Fruit fly (Drosophila melanogaster) whole organism: Measurements from ENCODE around the gene Ocrl.

Experiments
- CG8478 ChIP-seq: fragments of >200 bp; optimal IDR thresholded peaks from 2 replicates; lab custom pipeline; 2018; ENCODE audit warnings: inconsistent platforms
- Dll ChIP-seq: fragments of >200 bp; optimal IDR thresholded peaks from 2 replicates; lab custom pipeline; 2017
- EcR ChIP-seq, 2 experiments: fragments of >200 bp; optimal IDR thresholded peaks; 2 replicates each; lab custom pipeline; 2017; ENCODE audit warnings: missing biosample characterization in 2 of 2, missing genetic modification characterization in 2 of 2, missing genetic modification reagents in 2 of 2
- pan ChIP-seq: fragments of >200 bp; optimal IDR thresholded peaks from 2 replicates; lab custom pipeline; 2017
- psq ChIP-seq: fragments of >200 bp; optimal IDR thresholded peaks from 2 replicates; lab custom pipeline; 2017
- usp ChIP-seq: fragments of >200 bp; optimal IDR thresholded peaks from 2 replicates; lab custom pipeline; 2017; ENCODE audit warnings: missing biosample characterization, missing genetic modification characterization, mixed read lengths

Ocrl gene

DNA sequence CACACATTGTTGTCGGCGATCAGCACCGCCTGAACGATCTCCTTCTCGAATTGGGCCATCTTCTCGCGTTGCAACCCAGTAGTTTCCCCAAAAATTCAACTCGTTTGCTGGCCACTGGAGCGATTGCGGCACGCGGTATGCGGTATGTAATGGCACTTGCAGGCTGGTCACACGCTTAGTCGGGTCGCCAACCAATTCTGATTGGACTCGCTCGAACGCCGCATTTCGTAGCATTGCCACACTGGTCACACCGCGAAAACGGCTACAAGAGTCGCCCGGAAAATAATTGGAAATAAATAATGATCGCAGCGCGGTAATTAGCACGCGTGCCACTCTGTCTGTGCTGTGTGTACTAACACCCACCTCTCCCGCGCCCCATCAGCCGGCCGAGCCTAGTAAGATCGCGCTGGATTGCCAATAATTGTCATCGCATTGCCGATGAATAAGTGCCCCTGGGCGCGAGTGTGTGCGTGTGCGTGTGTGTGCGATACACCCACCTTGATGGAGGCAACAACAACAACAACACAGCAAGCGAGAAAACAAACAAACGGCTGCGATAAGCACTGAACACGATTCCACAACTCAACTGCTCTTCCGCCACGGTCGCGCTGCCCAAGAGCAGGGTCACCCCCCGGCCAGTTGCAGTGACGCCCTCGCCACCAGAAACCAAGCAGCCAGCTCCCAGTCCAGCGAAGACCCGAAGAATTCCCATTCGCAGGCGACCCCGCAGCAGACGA, at the start of gene Ocrl, which contains the start of gene eIF2Bepsilon:
Gene Ocrl, plus strand, starts transcription at position 217 of the 737 bp plus-strand sequence.
Gene eIF2Bepsilon, minus strand, starts transcription at position 110 of the 737 bp plus-strand sequence.
- TF ChIP-seq pan (lab: Kevin White, UChicago) (no peak), CG8478 (lab: Kevin White, UChicago) (no peak), psq (lab: Kevin White, UChicago) (no peak), Dll (lab: Kevin White, UChicago) (peak; percentile 26), EcR (GFP tag; optimal IDR thresholded peaks at IDR 0.05; lab: Kevin White, UChicago) (no peak), usp (GFP tag; lab: Kevin White, UChicago) (no peak)

DNA sequence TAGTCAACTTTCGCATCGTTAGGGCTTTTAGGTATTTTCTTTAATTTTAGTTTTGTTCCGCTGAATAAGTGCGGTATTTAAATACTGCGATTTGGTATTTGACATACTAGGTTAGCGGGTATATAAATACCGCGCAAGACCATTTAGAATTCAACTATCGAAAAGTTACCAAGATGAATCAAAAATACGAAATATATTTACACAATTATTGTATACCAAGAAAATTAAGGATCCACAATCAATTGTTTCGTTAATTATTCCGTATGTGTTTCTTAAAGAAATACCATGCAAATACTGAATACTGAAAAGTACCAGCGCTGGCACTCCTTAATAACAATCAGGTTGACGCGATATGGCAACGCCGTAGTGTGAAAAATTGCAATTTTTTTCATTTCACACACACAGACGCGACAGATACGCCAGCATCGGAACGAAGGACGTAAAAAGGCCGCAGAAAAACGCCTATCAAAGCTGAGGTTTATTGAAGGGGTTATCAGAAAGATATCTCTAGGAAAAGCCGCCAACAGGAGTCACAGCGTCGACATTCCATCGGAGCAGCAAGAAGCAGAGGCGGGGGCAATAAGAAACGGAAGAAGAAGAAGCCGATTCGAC, 49.2 kb upstream of the Ocrl start, which contains the start of the genes Pgam5 and Vps26:
Gene Pgam5, minus strand, starts transcription at position 51 of the 612 bp plus-strand sequence.
Gene Vps26, plus strand, starts transcription at position 339 of the 612 bp plus-strand sequence.
- TF ChIP-seq CG8478 (lab: Kevin White, UChicago), result no peak
- TF ChIP-seq Dll (lab: Kevin White, UChicago), result no peak
- no peak for TF ChIP-seq psq (lab: Kevin White, UChicago)
- TF ChIP-seq usp (GFP tag; lab: Kevin White, UChicago), result no peak
- TF ChIP-seq pan (lab: Kevin White, UChicago), result no peak
- no peak for TF ChIP-seq EcR (GFP tag; optimal IDR thresholded peaks at IDR 0.05; lab: Kevin White, UChicago)

- TF ChIP-seq pan (lab: Kevin White, UChicago), result no peak
- no peak for TF ChIP-seq usp (GFP tag; lab: Kevin White, UChicago)
- no peak for TF ChIP-seq EcR (GFP tag; optimal IDR thresholded peaks at IDR 0.05; lab: Kevin White, UChicago)
- no peak for TF ChIP-seq psq (lab: Kevin White, UChicago)
- TF ChIP-seq CG8478 (lab: Kevin White, UChicago), result no peak
- no peak for TF ChIP-seq Dll (lab: Kevin White, UChicago)
These were observed 45.6 kb upstream of the Ocrl start, which contains the start of the genes CG14817 and CG14805 for dm6 chrX:1877107-1877736. Gene CG14817, minus strand, starts transcription at chrX:1877270. Gene CG14805, plus strand, starts transcription at chrX:1877317.

DNA sequence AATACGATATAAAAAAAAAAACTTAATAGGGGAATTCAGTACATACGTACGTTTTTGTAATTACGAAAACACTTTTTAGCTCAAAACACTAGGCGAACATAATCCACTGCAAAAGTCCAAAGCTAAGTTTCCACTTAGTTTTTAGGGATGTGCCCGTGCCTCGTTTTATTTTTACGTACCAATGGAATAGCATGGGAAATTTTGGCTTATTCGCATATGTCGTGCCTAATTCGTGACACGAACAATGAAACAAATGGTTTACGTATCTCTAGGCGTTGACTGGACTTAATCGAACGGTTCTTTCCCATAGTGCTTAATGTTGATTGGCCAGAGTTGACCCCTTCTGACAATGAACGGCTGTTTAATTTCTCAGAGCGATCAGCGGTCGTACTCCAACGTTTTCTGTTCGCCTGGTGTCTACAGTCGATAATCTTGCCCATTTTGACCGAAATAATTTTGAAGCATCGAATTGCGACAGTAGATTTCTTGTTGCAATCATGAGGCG, 43.1 kb upstream of the Ocrl start, which contains the start of gene CG14818:
Gene CG14818, minus strand, starts transcription at position 169 of the 505 bp plus-strand sequence.
- TF ChIP-seq CG8478 (lab: Kevin White, UChicago) (no peak), usp (GFP tag; lab: Kevin White, UChicago) (no peak), EcR (GFP tag; optimal IDR thresholded peaks at IDR 0.05; lab: Kevin White, UChicago) (no peak), Dll (lab: Kevin White, UChicago) (no peak), pan (lab: Kevin White, UChicago) (no peak), psq (lab: Kevin White, UChicago) (no peak)

- no peak for TF ChIP-seq EcR (GFP tag; optimal IDR thresholded peaks at IDR 0.05; lab: Kevin White, UChicago)
- no peak for TF ChIP-seq psq (lab: Kevin White, UChicago)
- no peak for TF ChIP-seq usp (GFP tag; lab: Kevin White, UChicago)
- TF ChIP-seq pan (lab: Kevin White, UChicago), result no peak
- TF ChIP-seq CG8478 (lab: Kevin White, UChicago), result no peak
- no peak for TF ChIP-seq Dll (lab: Kevin White, UChicago)
These were observed 42.6 kb upstream of the Ocrl start, which contains the start of gene Coa8 for dm6 chrX:1880139-1880556. Gene Coa8, plus strand, starts transcription at chrX:1880282.

- TF ChIP-seq CG8478 (lab: Kevin White, UChicago) (no peak), pan (lab: Kevin White, UChicago) (no peak), EcR (GFP tag; optimal IDR thresholded peaks at IDR 0.05; lab: Kevin White, UChicago) (no peak), usp (GFP tag; lab: Kevin White, UChicago) (no peak), Dll (lab: Kevin White, UChicago) (no peak), psq (lab: Kevin White, UChicago) (no peak)
These were observed 42.0 kb upstream of the Ocrl start for dm6 chrX:1880779-1881178.

dm6 chrX:1889926-1890325, 32.9 kb upstream of the Ocrl start, which contains the start of the genes trr and mRpL16:
Gene trr, minus strand, starts transcription at chrX:1889950.
Gene mRpL16, plus strand, starts transcription at chrX:1890256.
- TF ChIP-seq CG8478 (lab: Kevin White, UChicago) (no peak), psq (lab: Kevin White, UChicago) (no peak), pan (lab: Kevin White, UChicago) (no peak), Dll (lab: Kevin White, UChicago) (no peak), usp (GFP tag; lab: Kevin White, UChicago) (no peak), EcR (GFP tag; optimal IDR thresholded peaks at IDR 0.05; lab: Kevin White, UChicago) (no peak)

DNA sequence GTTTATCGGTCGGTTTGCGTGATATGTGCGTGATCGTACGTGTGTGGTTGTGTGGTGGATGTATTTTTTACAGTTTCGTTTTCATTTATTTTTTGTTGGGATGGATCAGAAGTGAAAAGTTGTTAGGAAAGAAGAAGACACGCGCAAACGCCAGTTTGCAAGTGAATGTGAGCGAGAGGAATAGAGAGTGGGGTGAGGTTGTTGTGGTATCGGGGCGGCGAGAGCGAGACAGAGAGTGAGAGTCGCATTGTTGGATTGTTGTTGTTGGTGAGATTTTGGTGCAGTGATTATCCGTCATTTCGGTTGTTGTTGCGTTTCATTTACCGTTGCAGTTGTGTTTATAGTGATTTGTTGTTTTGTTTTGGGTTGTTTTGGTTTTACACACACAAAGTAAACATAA, 29.2 kb upstream of the Ocrl start:
- TF ChIP-seq EcR (GFP tag; optimal IDR thresholded peaks at IDR 0.05; lab: Kevin White, UChicago) (no peak), CG8478 (lab: Kevin White, UChicago) (no peak), usp (GFP tag; lab: Kevin White, UChicago) (no peak), pan (lab: Kevin White, UChicago) (no peak), psq (lab: Kevin White, UChicago) (no peak), Dll (lab: Kevin White, UChicago) (no peak)

- TF ChIP-seq usp (GFP tag; lab: Kevin White, UChicago) (no peak), Dll (lab: Kevin White, UChicago) (no peak), psq (lab: Kevin White, UChicago) (no peak), pan (lab: Kevin White, UChicago) (no peak), CG8478 (lab: Kevin White, UChicago) (no peak), EcR (GFP tag; optimal IDR thresholded peaks at IDR 0.05; lab: Kevin White, UChicago) (no peak)
These were observed 25.4 kb upstream of the Ocrl start for dm6 chrX:1897384-1897783.
